Worm (Caenorhabditis elegans) whole organism, midembryonic: ENCODE measurements around the gene hmit-1.3.

Experiments used
- klf-2 ChIP-seq: fragments of 200-800 bp; sonication (Bioruptor generic); conservative IDR thresholded peaks from 2 replicates; pipeline ENCODE4 v1.3.6; 2022; ENCODE audit warnings: missing genetic modification reagents, missing genetic modification characterization, missing compliant biosample characterization
- med-1 ChIP-seq: sonication (generic microtip); optimal IDR thresholded peaks from 2 replicates; lab custom pipeline; 2017; ENCODE audit warnings: missing genetic modification characterization, mild to moderate bottlenecking, missing compliant biosample characterization, antibody characterized with exemption, missing genetic modification reagents; ENCODE audit not compliant: insufficient read depth
- tab-1 ChIP-seq: fragments of 200-800 bp; sonication (Bioruptor generic); IDR thresholded peaks from 2 replicates; pipeline ENCODE4 v1.3.6; 2022; ENCODE audit warnings: missing genetic modification characterization, missing compliant biosample characterization
- ztf-23 ChIP-seq: fragments of 200-800 bp; sonication (Bioruptor generic); IDR thresholded peaks from 2 replicates; pipeline ENCODE4 v1.3.6; 2022; ENCODE audit warnings: missing genetic modification reagents, missing genetic modification characterization, missing compliant biosample characterization

ce11 chrIII:3468384-3468783 is 51.0 kb downstream of the hmit-1.3 start:
- TF ChIP-seq tab-1 (GFP tag; lab: Robert Waterston, UW) (no peak), klf-2 (GFP tag; lab: Robert Waterston, UW) (no peak), ztf-23 (GFP tag; lab: Robert Waterston, UW) (no peak), med-1 (GFP tag; lab: Kevin White, UChicago) (no peak)
